Worm (Caenorhabditis elegans) whole organism, L4 larva: ENCODE results near the gene abts-2.

Experiments
- D1046.2 ChIP-seq: fragments of 200-800 bp; sonication (Bioruptor generic); IDR thresholded peaks from 2 replicates; pipeline ENCODE4 v1.3.6; 2022; ENCODE audit warnings: missing genetic modification characterization, missing compliant biosample characterization
- F26F4.8 ChIP-seq: fragments of 200-800 bp; sonication (Bioruptor generic); conservative IDR thresholded peaks from 2 replicates; pipeline ENCODE4 v1.3.6; 2022; ENCODE audit warnings: missing genetic modification characterization, missing compliant biosample characterization
- T20F7.1 ChIP-seq: fragments of 200-800 bp; sonication (Bioruptor generic); optimal IDR thresholded peaks from 2 replicates; lab custom pipeline; 2018; ENCODE audit warnings: mild to moderate bottlenecking, missing genetic modification characterization, missing compliant biosample characterization
- T26A8.4 ChIP-seq: fragments of 200-800 bp; sonication (Bioruptor generic); IDR thresholded peaks from 2 replicates; pipeline ENCODE4 v1.3.6; 2022; ENCODE audit warnings: missing genetic modification characterization, missing compliant biosample characterization
- Y105C5A.15 ChIP-seq: fragments of 200-800 bp; sonication (Bioruptor generic); IDR thresholded peaks from 2 replicates; pipeline ENCODE4 v1.3.6; 2022; ENCODE audit warnings: missing genetic modification characterization, missing compliant biosample characterization
- Y48G9A.11 ChIP-seq: fragments of 200-800 bp; sonication (Bioruptor generic); IDR thresholded peaks from 2 replicates; pipeline ENCODE4 v1.3.6; 2022; ENCODE audit warnings: missing genetic modification reagents, missing genetic modification characterization, missing compliant biosample characterization
- Y75B8A.6 ChIP-seq: fragments of 200-800 bp; sonication (Bioruptor generic); IDR thresholded peaks from 2 replicates; pipeline ENCODE4 v1.3.6; 2022; ENCODE audit warnings: missing genetic modification reagents, missing genetic modification characterization, missing compliant biosample characterization
- ama-1 ChIP-seq: fragments of 150-350 bp; optimal IDR thresholded peaks from 2 replicates; lab custom pipeline; 2014; ENCODE audit warnings: inconsistent platforms, mixed read lengths
- arid-1 ChIP-seq: fragments of 200-800 bp; sonication (Bioruptor generic); conservative IDR thresholded peaks from 2 replicates; pipeline ENCODE4 v1.3.6; 2022; ENCODE audit warnings: missing genetic modification reagents, missing genetic modification characterization, missing compliant biosample characterization
- ceh-20 ChIP-seq: fragments of 200-800 bp; sonication (Bioruptor generic); IDR thresholded peaks from 2 replicates; pipeline ENCODE4 v1.3.6; 2022; ENCODE audit warnings: missing genetic modification reagents, missing genetic modification characterization, missing compliant biosample characterization
- ceh-28 ChIP-seq: fragments of 150-350 bp; optimal IDR thresholded peaks from 2 replicates; lab custom pipeline; 2014; ENCODE audit warnings: missing biosample characterization, missing genetic modification reagents, missing genetic modification characterization
- ceh-62 ChIP-seq: sonication (generic microtip); optimal IDR thresholded peaks from 2 replicates; lab custom pipeline; 2017; ENCODE audit warnings: missing biosample characterization, missing genetic modification characterization
- ceh-82 ChIP-seq: sonication (generic microtip); optimal IDR thresholded peaks from 2 replicates; lab custom pipeline; 2017; ENCODE audit warnings: missing biosample characterization, missing genetic modification characterization
- ces-1 ChIP-seq: fragments of 150-350 bp; sonication (generic microtip); optimal IDR thresholded peaks from 4 replicates; lab custom pipeline; 2014; ENCODE audit warnings: missing biosample characterization, missing genetic modification reagents, missing genetic modification characterization
- ctbp-1 ChIP-seq: fragments of 200-800 bp; sonication (Bioruptor generic); IDR thresholded peaks from 2 replicates; pipeline ENCODE4 v1.3.6; 2022; ENCODE audit warnings: missing genetic modification reagents, missing genetic modification characterization, missing compliant biosample characterization
- daf-12 ChIP-seq: fragments of 150-350 bp; optimal IDR thresholded peaks from 2 replicates; lab custom pipeline; 2014; ENCODE audit warnings: missing biosample characterization, missing genetic modification reagents, missing genetic modification characterization
- daf-16 ChIP-seq, 3 experiments: sonication (generic microtip); optimal IDR thresholded peaks; 2 replicates each; lab custom pipeline; 2016 to 2017; ENCODE audit warnings: missing genetic modification characterization in 3 of 3, missing genetic modification reagents in 3 of 3, mild to moderate bottlenecking in 2 of 3, missing compliant biosample characterization in 2 of 3, missing biosample characterization in 1 of 3, moderate library complexity in 1 of 3
- dmd-9 ChIP-seq: fragments of 200-800 bp; sonication (Bioruptor generic); IDR thresholded peaks from 2 replicates; pipeline ENCODE4 v1.3.6; 2022; ENCODE audit warnings: missing genetic modification reagents, missing genetic modification characterization, missing compliant biosample characterization
- duxl-1 ChIP-seq: sonication (generic microtip); optimal IDR thresholded peaks from 2 replicates; lab custom pipeline; 2016; ENCODE audit warnings: mild to moderate bottlenecking, missing genetic modification characterization, moderate library complexity, missing compliant biosample characterization; ENCODE audit not compliant: poor library complexity
- dve-1 ChIP-seq: sonication (generic microtip); optimal IDR thresholded peaks from 2 replicates; lab custom pipeline; 2017; ENCODE audit warnings: antibody characterized with exemption, mild to moderate bottlenecking, missing genetic modification characterization, missing compliant biosample characterization; ENCODE audit not compliant: insufficient read depth
- egl-43 ChIP-seq: fragments of 200-800 bp; sonication (Bioruptor generic); IDR thresholded peaks from 2 replicates; pipeline ENCODE4 v1.3.6; 2022; ENCODE audit warnings: missing genetic modification reagents, missing genetic modification characterization, missing compliant biosample characterization
- fos-1 ChIP-seq: fragments of 150-350 bp; optimal IDR thresholded peaks from 2 replicates; lab custom pipeline; 2014; ENCODE audit warnings: missing biosample characterization, missing genetic modification characterization
- hlh-30 ChIP-seq: sonication (generic microtip); optimal IDR thresholded peaks from 2 replicates; lab custom pipeline; 2017; ENCODE audit warnings: antibody characterized with exemption, mild to moderate bottlenecking, missing genetic modification characterization, missing compliant biosample characterization; ENCODE audit not compliant: insufficient read depth
- jun-1 ChIP-seq: fragments of 150-350 bp; optimal IDR thresholded peaks from 2 replicates; lab custom pipeline; 2014; ENCODE audit warnings: missing biosample characterization, missing genetic modification reagents, missing genetic modification characterization
- lin-13 ChIP-seq: fragments of 150-350 bp; optimal IDR thresholded peaks from 2 replicates; lab custom pipeline; 2014; ENCODE audit warnings: missing biosample characterization, missing genetic modification reagents, missing genetic modification characterization
- lin-15B ChIP-seq: fragments of 150-350 bp; sonication (generic microtip); optimal IDR thresholded peaks from 3 replicates; lab custom pipeline; 2014; ENCODE audit warnings: missing biosample characterization, missing genetic modification characterization
- lin-29 ChIP-seq: fragments of 200-800 bp; sonication (Bioruptor generic); IDR thresholded peaks from 2 replicates; pipeline ENCODE4 v1.3.6; 2022; ENCODE audit warnings: missing genetic modification reagents, missing genetic modification characterization, missing compliant biosample characterization
- lir-3 ChIP-seq: sonication (generic microtip); optimal IDR thresholded peaks from 2 replicates; lab custom pipeline; 2016; ENCODE audit warnings: mild to moderate bottlenecking, missing genetic modification characterization, missing compliant biosample characterization
- lsy-2 ChIP-seq, 2 experiments: fragments of 150-350 bp in 1 of 2; sonication (generic microtip) in 1 of 2; optimal IDR thresholded peaks; 2 replicates each; lab custom pipeline; 2014 to 2017; ENCODE audit warnings: missing biosample characterization in 2 of 2, missing genetic modification characterization in 2 of 2
- mdt-29 ChIP-seq: fragments of 200-800 bp; sonication (Bioruptor generic); IDR thresholded peaks from 2 replicates; pipeline ENCODE4 v1.3.6; 2022; ENCODE audit warnings: missing genetic modification reagents, missing genetic modification characterization, missing compliant biosample characterization
- mes-2 ChIP-seq: sonication (generic microtip); optimal IDR thresholded peaks from 2 replicates; lab custom pipeline; 2016; ENCODE audit warnings: missing genotype, mild to moderate bottlenecking, missing genetic modification characterization, missing compliant biosample characterization; ENCODE audit not compliant: poor library complexity, severe bottlenecking
- nhr-10 ChIP-seq: fragments of 150-350 bp; optimal IDR thresholded peaks from 2 replicates; lab custom pipeline; 2014; ENCODE audit warnings: missing biosample characterization, missing genetic modification characterization
- nhr-41 ChIP-seq: fragments of 200-800 bp; sonication (Bioruptor generic); IDR thresholded peaks from 2 replicates; pipeline ENCODE4 v1.3.6; 2022; ENCODE audit warnings: missing genetic modification reagents, missing genetic modification characterization, missing compliant biosample characterization
- nhr-42 ChIP-seq: fragments of 200-800 bp; sonication (Bioruptor generic); IDR thresholded peaks from 2 replicates; pipeline ENCODE4 v1.3.6; 2022; ENCODE audit warnings: missing genetic modification characterization, missing compliant biosample characterization
- nhr-48 ChIP-seq: sonication (generic microtip); optimal IDR thresholded peaks from 2 replicates; lab custom pipeline; 2016; ENCODE audit warnings: mild to moderate bottlenecking, missing genetic modification characterization, missing compliant biosample characterization
- nhr-77 ChIP-seq: fragments of 150-350 bp; optimal IDR thresholded peaks from 2 replicates; lab custom pipeline; 2014; ENCODE audit warnings: missing biosample characterization, missing genetic modification characterization
- rbr-2 ChIP-seq: sonication (generic microtip); optimal IDR thresholded peaks from 2 replicates; lab custom pipeline; 2016; ENCODE audit warnings: missing genotype, missing genetic modification characterization, missing compliant biosample characterization
- sdz-12 ChIP-seq: fragments of 200-800 bp; sonication (Bioruptor generic); optimal IDR thresholded peaks from 2 replicates; lab custom pipeline; 2018; ENCODE audit warnings: mild to moderate bottlenecking, missing genetic modification characterization, missing compliant biosample characterization
- skn-1 ChIP-seq: fragments of 150-350 bp; optimal IDR thresholded peaks from 2 replicates; lab custom pipeline; 2014; ENCODE audit warnings: missing biosample characterization, missing genetic modification characterization
- snpc-1.2 ChIP-seq: fragments of 200-800 bp; sonication (Bioruptor generic); IDR thresholded peaks from 2 replicates; pipeline ENCODE4 v1.3.6; 2022; ENCODE audit warnings: missing genetic modification reagents, missing genetic modification characterization, missing compliant biosample characterization
- tra-1 ChIP-seq: fragments of 200-800 bp; sonication (Bioruptor generic); IDR thresholded peaks from 2 replicates; pipeline ENCODE4 v1.3.6; 2022; ENCODE audit warnings: missing genetic modification reagents, missing genetic modification characterization, missing compliant biosample characterization
- unc-130 ChIP-seq: sonication (generic microtip); optimal IDR thresholded peaks from 2 replicates; lab custom pipeline; 2016; ENCODE audit warnings: missing genetic modification reagents, missing genetic modification characterization, missing compliant biosample characterization
- unc-39 ChIP-seq: sonication (generic microtip); optimal IDR thresholded peaks from 2 replicates; lab custom pipeline; 2017; ENCODE audit warnings: missing biosample characterization, missing genetic modification characterization
- unc-62 ChIP-seq, 3 experiments: fragments of 150-350 bp in 1 of 3; sonication (generic microtip); optimal IDR thresholded peaks in 2 of 3; peaks in 1 of 3; 1 replicate in 1 of 3; 2 replicates in 2 of 3; lab custom pipeline; 2014 to 2017; ENCODE audit warnings: missing biosample characterization in 3 of 3, missing genetic modification characterization in 3 of 3, missing genetic modification reagents in 3 of 3, missing genotype in 1 of 3
- zag-1 ChIP-seq: fragments of 150-350 bp; optimal IDR thresholded peaks from 2 replicates; lab custom pipeline; 2014; ENCODE audit warnings: missing biosample characterization, missing genetic modification characterization
- zfp-3 ChIP-seq: fragments of 200-800 bp; sonication (Bioruptor generic); conservative IDR thresholded peaks from 2 replicates; pipeline ENCODE4 v1.3.6; 2022; ENCODE audit warnings: missing genetic modification reagents, missing genetic modification characterization, missing compliant biosample characterization
- zip-11 ChIP-seq: fragments of 200-800 bp; sonication (Bioruptor generic); IDR thresholded peaks from 2 replicates; pipeline ENCODE4 v1.3.6; 2022; ENCODE audit warnings: missing genetic modification characterization, missing compliant biosample characterization
- zip-2 ChIP-seq: fragments of 150-350 bp; optimal IDR thresholded peaks from 2 replicates; lab custom pipeline; 2014; ENCODE audit warnings: missing biosample characterization, missing genetic modification characterization

Gene abts-2

ce11 chrX:11603234-11604108, 18.0 kb downstream of the abts-2 start (continued):
- TF ChIP-seq daf-12 (tag; lab: Kevin White, UChicago): no peak
- TF ChIP-seq F26F4.8 (GFP tag; lab: Robert Waterston, UW): no peak
- peak; percentile 66 to 87 for TF ChIP-seq lsy-2 (tag; optimal IDR thresholded peaks at IDR 0.05; lab: Kevin White, UChicago)
- peak; percentile 28 for TF ChIP-seq mes-2
- peak; percentile 61 for TF ChIP-seq fos-1 (tag; lab: Kevin White, UChicago)
- TF ChIP-seq lir-3: no peak
- TF ChIP-seq ceh-28 (tag; lab: Kevin White, UChicago): no peak
- TF ChIP-seq dve-1 (tag; lab: Kevin White, UChicago): peak; percentile 86
- TF ChIP-seq nhr-48: peak; percentile 36
- TF ChIP-seq lin-29 (GFP tag; lab: Robert Waterston, UW): no peak
- TF ChIP-seq lin-13: peak; percentile 88
- no peak for TF ChIP-seq Y75B8A.6 (GFP tag; lab: Robert Waterston, UW)
- TF ChIP-seq zfp-3 (GFP tag; lab: Robert Waterston, UW): peak; percentile 87
- no peak for TF ChIP-seq unc-39
- TF ChIP-seq ama-1 (lab: Kevin White, UChicago): peak; percentile 94
- TF ChIP-seq unc-62 (GFP tag; optimal IDR thresholded peaks at IDR 0.05 in 1 of 2; lab: Kevin White, UChicago): peak in 1 of 2 experiments; percentile 11
- no peak for TF ChIP-seq unc-62 (tag; optimal IDR thresholded peaks at IDR 0.05; lab: Kevin White, UChicago)
- TF ChIP-seq arid-1 (GFP tag; lab: Robert Waterston, UW): peak; percentile 20
- peak; percentile 63 for TF ChIP-seq rbr-2
- TF ChIP-seq tra-1 (GFP tag; lab: Robert Waterston, UW): peak; percentile 36
- TF ChIP-seq lin-15B (tag; lab: Kevin White, UChicago): peak; percentile 4
- TF ChIP-seq nhr-10: peak; percentile 73
- TF ChIP-seq ceh-62 (tag; lab: Kevin White, UChicago): no peak
- TF ChIP-seq daf-16 (GFP tag; optimal IDR thresholded peaks at IDR 0.05; lab: Kevin White, UChicago): peak; percentile 32 to 34
- TF ChIP-seq daf-16 (tag; optimal IDR thresholded peaks at IDR 0.05; lab: Kevin White, UChicago): peak; percentile 36
- TF ChIP-seq zag-1 (tag; lab: Kevin White, UChicago): peak; percentile 48
- no peak for TF ChIP-seq ceh-82
- no peak for TF ChIP-seq unc-130 (GFP tag; lab: Kevin White, UChicago)
- no peak for TF ChIP-seq egl-43 (GFP tag; lab: Robert Waterston, UW)
- no peak for TF ChIP-seq nhr-41 (GFP tag; lab: Robert Waterston, UW)
- no peak for TF ChIP-seq D1046.2
- peak; percentile 92 for TF ChIP-seq T26A8.4 (GFP tag; lab: Robert Waterston, UW)
- TF ChIP-seq zip-11: 0 out of 2 replicates have a peak, but pooled peaks have one; percentile 7
- peak; percentile 44 for TF ChIP-seq skn-1 (tag; lab: Kevin White, UChicago)
- TF ChIP-seq dmd-9 (GFP tag; lab: Robert Waterston, UW): no peak
- no peak for TF ChIP-seq ctbp-1 (GFP tag; lab: Robert Waterston, UW)
- TF ChIP-seq T20F7.1: peak; percentile 75
- no peak for TF ChIP-seq Y48G9A.11
- TF ChIP-seq Y105C5A.15 (GFP tag; lab: Robert Waterston, UW): no peak
- TF ChIP-seq zip-2: peak; percentile 60
- TF ChIP-seq mdt-29 (GFP tag; lab: Robert Waterston, UW): peak; percentile 23; the same call in 1 of the 2 replicates
- TF ChIP-seq jun-1 (tag; lab: Kevin White, UChicago): no peak
- TF ChIP-seq sdz-12 (GFP tag; lab: Kevin White, UChicago): peak; percentile 50
- TF ChIP-seq nhr-77: peak; percentile 58
- no peak for TF ChIP-seq hlh-30 (tag; lab: Kevin White, UChicago)
- peak; percentile 65 for TF ChIP-seq duxl-1
- no peak for TF ChIP-seq snpc-1.2 (GFP tag; lab: Robert Waterston, UW)
- TF ChIP-seq ceh-20: 0 out of 2 replicates have a peak, but pooled peaks have one; percentile 9
- peak; percentile 26 for TF ChIP-seq ces-1
- no peak for TF ChIP-seq nhr-42 (GFP tag; lab: Robert Waterston, UW)
